Worm (Caenorhabditis elegans) whole organism, L3 larva: ENCODE measurements around the gene srd-30.

Source experiments
- R02D3.7 ChIP-seq: fragments of 150-350 bp; optimal IDR thresholded peaks from 2 replicates; lab custom pipeline; 2014; ENCODE audit warnings: missing biosample characterization, missing genetic modification characterization
- ZK546.5 ChIP-seq: sonication (generic microtip); optimal IDR thresholded peaks from 2 replicates; lab custom pipeline; 2017; ENCODE audit warnings: missing biosample characterization, missing genetic modification characterization
- aly-2 ChIP-seq: fragments of 150-350 bp; optimal IDR thresholded peaks from 2 replicates; lab custom pipeline; 2014; ENCODE audit warnings: missing biosample characterization, missing genetic modification characterization
- ama-1 ChIP-seq: fragments of 150-350 bp; optimal IDR thresholded peaks from 2 replicates; lab custom pipeline; 2018
- ceh-82 ChIP-seq: fragments of 150-350 bp; optimal IDR thresholded peaks from 2 replicates; lab custom pipeline; 2014; ENCODE audit warnings: missing biosample characterization, missing genetic modification characterization
- ceh-9 ChIP-seq: sonication (generic microtip); optimal IDR thresholded peaks from 2 replicates; lab custom pipeline; 2018; ENCODE audit warnings: missing biosample characterization, missing genetic modification characterization
- daf-12 ChIP-seq: fragments of 150-350 bp; optimal IDR thresholded peaks from 2 replicates; lab custom pipeline; 2014; ENCODE audit warnings: missing biosample characterization, missing genetic modification reagents, missing genetic modification characterization
- egl-27 ChIP-seq: sonication (generic microtip); optimal IDR thresholded peaks from 4 replicates; lab custom pipeline; 2017; ENCODE audit warnings: missing biosample characterization, missing genetic modification reagents, missing genetic modification characterization
- egl-5 ChIP-seq: fragments of 150-350 bp; optimal IDR thresholded peaks from 2 replicates; lab custom pipeline; 2017; ENCODE audit warnings: missing biosample characterization, missing genetic modification reagents, missing genetic modification characterization, inconsistent platforms
- elt-2 ChIP-seq: sonication (generic microtip); optimal IDR thresholded peaks from 2 replicates; lab custom pipeline; 2016; ENCODE audit warnings: missing genetic modification reagents, mild to moderate bottlenecking, missing genetic modification characterization, missing compliant biosample characterization
- elt-3 ChIP-seq, 3 experiments: fragments of 150-350 bp in 1 of 3; sonication (generic microtip) in 2 of 3; optimal IDR thresholded peaks; 2 replicates in 2 of 3; 4 replicates in 1 of 3; lab custom pipeline; 2014 to 2017; ENCODE audit warnings: missing biosample characterization in 3 of 3, missing genetic modification characterization in 3 of 3
- eor-1 ChIP-seq, 2 experiments: fragments of 150-350 bp; optimal IDR thresholded peaks; 2 replicates each; lab custom pipeline; 2014 to 2018; ENCODE audit warnings: missing biosample characterization in 2 of 2, missing genetic modification characterization in 2 of 2
- fkh-10 ChIP-seq: sonication (generic microtip); optimal IDR thresholded peaks from 2 replicates; lab custom pipeline; 2017; ENCODE audit warnings: missing biosample characterization, missing genetic modification reagents, missing genetic modification characterization
- fkh-2 ChIP-seq: fragments of 150-350 bp; optimal IDR thresholded peaks from 2 replicates; lab custom pipeline; 2014; ENCODE audit warnings: missing biosample characterization, missing genetic modification reagents, missing genetic modification characterization
- fos-1 ChIP-seq: fragments of 150-350 bp; optimal IDR thresholded peaks from 2 replicates; lab custom pipeline; 2014; ENCODE audit warnings: missing biosample characterization, missing genetic modification characterization
- hmg-11 ChIP-seq: sonication (generic microtip); optimal IDR thresholded peaks from 2 replicates; lab custom pipeline; 2016; ENCODE audit warnings: missing genetic modification characterization, missing compliant biosample characterization
- jun-1 ChIP-seq: fragments of 150-350 bp; optimal IDR thresholded peaks from 2 replicates; lab custom pipeline; 2014; ENCODE audit warnings: missing biosample characterization, missing genetic modification reagents, missing genetic modification characterization
- lin-39 ChIP-seq: fragments of 150-350 bp; optimal IDR thresholded peaks from 2 replicates; lab custom pipeline; 2018; ENCODE audit warnings: missing biosample characterization, missing genetic modification reagents, missing genetic modification characterization
- lsy-12 ChIP-seq: sonication (generic microtip); optimal IDR thresholded peaks from 2 replicates; lab custom pipeline; 2016; ENCODE audit warnings: mild to moderate bottlenecking, missing genetic modification characterization, missing compliant biosample characterization
- mdl-1 ChIP-seq: fragments of 150-350 bp; optimal IDR thresholded peaks from 2 replicates; lab custom pipeline; 2014; ENCODE audit warnings: missing biosample characterization, missing genetic modification characterization
- mml-1 ChIP-seq: fragments of 150-350 bp; sonication (generic microtip); optimal IDR thresholded peaks from 3 replicates; lab custom pipeline; 2014; ENCODE audit warnings: missing biosample characterization, missing genetic modification characterization
- nfya-1 ChIP-seq: sonication (generic microtip); optimal IDR thresholded peaks from 2 replicates; lab custom pipeline; 2017; ENCODE audit warnings: missing genetic modification characterization, mild to moderate bottlenecking, missing compliant biosample characterization, antibody characterized with exemption, moderate library complexity; ENCODE audit not compliant: insufficient read depth
- nhr-11 ChIP-seq: fragments of 150-350 bp; optimal IDR thresholded peaks from 2 replicates; lab custom pipeline; 2014; ENCODE audit warnings: missing biosample characterization, missing genetic modification characterization
- nhr-28 ChIP-seq: fragments of 150-350 bp; optimal IDR thresholded peaks from 2 replicates; lab custom pipeline; 2014; ENCODE audit warnings: missing biosample characterization, missing genetic modification characterization
- nhr-43 ChIP-seq: sonication (generic microtip); optimal IDR thresholded peaks from 2 replicates; lab custom pipeline; 2016; ENCODE audit warnings: mild to moderate bottlenecking, missing genetic modification characterization, missing compliant biosample characterization; ENCODE audit not compliant: poor library complexity, severe bottlenecking
- nhr-76 ChIP-seq: fragments of 150-350 bp; sonication (generic microtip); optimal IDR thresholded peaks from 5 replicates; lab custom pipeline; 2014; ENCODE audit warnings: missing biosample characterization, missing genetic modification characterization
- nhr-77 ChIP-seq: fragments of 150-350 bp; optimal IDR thresholded peaks from 2 replicates; lab custom pipeline; 2014; ENCODE audit warnings: missing biosample characterization, missing genetic modification characterization
- pha-4 ChIP-seq: fragments of 150-350 bp; optimal IDR thresholded peaks from 2 replicates; lab custom pipeline; 2014; ENCODE audit warnings: missing biosample characterization, missing genetic modification reagents, missing genetic modification characterization
- pqm-1 ChIP-seq: fragments of 150-350 bp; optimal IDR thresholded peaks from 2 replicates; lab custom pipeline; 2017; ENCODE audit warnings: missing biosample characterization, missing genetic modification characterization, inconsistent platforms
- sea-2 ChIP-seq: fragments of 150-350 bp; sonication (generic microtip); optimal IDR thresholded peaks from 4 replicates; lab custom pipeline; 2014; ENCODE audit warnings: missing biosample characterization, missing genetic modification reagents, missing genetic modification characterization
- skn-1 ChIP-seq: fragments of 150-350 bp; optimal IDR thresholded peaks from 2 replicates; lab custom pipeline; 2014; ENCODE audit warnings: missing biosample characterization, missing genetic modification characterization
- snpc-4 ChIP-seq: fragments of 150-350 bp; optimal IDR thresholded peaks from 2 replicates; lab custom pipeline; 2014; ENCODE audit warnings: missing biosample characterization, missing genetic modification characterization
- tbx-2 ChIP-seq: sonication (generic microtip); optimal IDR thresholded peaks from 2 replicates; lab custom pipeline; 2016; ENCODE audit warnings: mild to moderate bottlenecking, missing genetic modification characterization, missing compliant biosample characterization
- unc-39 ChIP-seq: sonication (generic microtip); optimal IDR thresholded peaks from 4 replicates; lab custom pipeline; 2017; ENCODE audit warnings: missing biosample characterization, missing genetic modification characterization
- unc-62 ChIP-seq: fragments of 150-350 bp; sonication (generic microtip); optimal IDR thresholded peaks from 4 replicates; lab custom pipeline; 2014; ENCODE audit warnings: missing biosample characterization, missing genetic modification reagents, missing genetic modification characterization
- zag-1 ChIP-seq: fragments of 150-350 bp; optimal IDR thresholded peaks from 2 replicates; lab custom pipeline; 2014; ENCODE audit warnings: missing biosample characterization, missing genetic modification characterization
- ztf-11 ChIP-seq: fragments of 150-350 bp; optimal IDR thresholded peaks from 2 replicates; lab custom pipeline; 2014; ENCODE audit warnings: missing biosample characterization, missing genetic modification characterization
- ztf-4 ChIP-seq: fragments of 150-350 bp; optimal IDR thresholded peaks from 2 replicates; lab custom pipeline; 2014; ENCODE audit warnings: missing biosample characterization, missing genetic modification characterization

Gene srd-30

DNA sequence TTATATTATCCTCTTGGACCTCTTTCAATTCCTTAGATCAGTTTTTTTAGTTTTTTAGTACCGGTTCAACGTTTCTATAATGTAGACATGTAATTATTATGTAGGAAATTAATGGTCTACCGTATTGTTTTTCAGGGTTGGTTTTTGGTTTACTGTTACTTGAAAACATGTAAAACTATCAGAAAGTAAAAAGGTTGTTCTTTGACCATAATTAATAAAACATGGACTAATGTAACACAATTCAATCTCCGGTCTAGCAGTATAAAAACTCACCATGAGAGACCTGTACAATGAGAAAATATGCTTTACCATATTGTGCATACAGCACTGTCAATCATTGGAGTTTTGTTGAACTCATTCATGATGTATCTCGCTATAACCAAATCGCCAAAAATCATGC is 5.9 kb downstream of the srd-30 start, which contains the start of gene srd-29:
Gene srd-29 (plus strand): TSS at position 301 of the 400 bp plus-strand sequence.
- TF ChIP-seq nfya-1 (tag; lab: Kevin White, UChicago) (no peak), snpc-4 (no peak), ceh-9 (no peak), eor-1 (tag; optimal IDR thresholded peaks at IDR 0.05; lab: Kevin White, UChicago) (no peak)

DNA sequence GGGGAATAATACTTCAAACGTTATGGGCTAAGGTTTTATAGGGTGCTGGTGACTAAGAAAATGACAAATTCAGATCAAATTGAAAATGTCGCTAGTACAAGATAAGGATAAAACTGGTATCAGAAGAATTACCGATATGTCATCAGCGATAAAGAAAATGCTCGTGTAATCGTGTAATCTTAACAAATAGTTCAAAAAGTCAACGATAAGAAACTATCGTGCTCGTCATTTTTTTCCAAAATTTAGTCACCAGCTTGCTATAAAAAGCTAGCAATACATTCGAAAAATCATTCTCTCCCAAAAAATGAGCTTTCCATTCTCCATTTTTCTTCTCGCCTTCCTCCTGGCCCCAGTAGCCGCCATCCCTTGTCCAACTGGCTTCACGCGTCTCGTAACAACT is 8.2 kb downstream of the srd-30 start, which contains the start of gene clec-45:
Gene clec-45 (plus strand): TSS at position 301 of the 400 bp plus-strand sequence.
- TF ChIP-seq unc-62 (GFP tag; lab: Kevin White, UChicago): no peak
- TF ChIP-seq skn-1 (tag; lab: Kevin White, UChicago): no peak
- no peak for TF ChIP-seq lsy-12 (tag; lab: Kevin White, UChicago)
- no peak for TF ChIP-seq ceh-82 (tag; lab: Kevin White, UChicago)
- TF ChIP-seq egl-5 (tag; lab: Kevin White, UChicago): no peak
- no peak for TF ChIP-seq pqm-1 (tag; lab: Kevin White, UChicago)
- TF ChIP-seq zag-1 (tag; lab: Kevin White, UChicago): no peak
- TF ChIP-seq nhr-28: no peak
- TF ChIP-seq aly-2 (tag; lab: Kevin White, UChicago): no peak
- TF ChIP-seq fkh-2 (tag; lab: Kevin White, UChicago): no peak
- no peak for TF ChIP-seq fos-1 (tag; lab: Kevin White, UChicago)
- TF ChIP-seq elt-2 (tag; lab: Kevin White, UChicago): no peak
- no peak for TF ChIP-seq nhr-77 (tag; lab: Kevin White, UChicago)
- no peak for TF ChIP-seq mdl-1
- no peak for TF ChIP-seq R02D3.7

DNA sequence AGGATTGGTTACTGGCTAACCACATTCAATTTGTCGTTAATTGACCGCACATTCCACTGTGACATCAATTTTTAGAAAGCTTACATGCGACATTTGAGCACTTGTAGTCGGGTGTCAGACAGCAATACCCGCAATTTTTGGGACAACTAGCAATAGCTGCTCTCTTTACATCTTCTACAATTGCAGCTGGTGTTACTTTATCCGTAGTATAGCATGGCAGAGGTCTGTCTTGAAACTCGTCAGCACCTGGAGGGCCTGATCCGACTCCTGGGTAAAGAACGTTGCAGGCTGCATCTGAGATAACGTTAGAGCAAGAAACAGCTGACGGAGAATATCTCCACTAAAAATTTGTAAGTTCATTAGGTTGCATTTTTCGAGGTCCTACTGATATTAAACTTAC is 9.8 kb downstream of the srd-30 start:
- TF ChIP-seq ama-1 (lab: Kevin White, UChicago): no peak
- TF ChIP-seq unc-39 (tag; lab: Kevin White, UChicago): no peak
- TF ChIP-seq unc-62 (GFP tag; lab: Kevin White, UChicago): no peak
- TF ChIP-seq nfya-1 (tag; lab: Kevin White, UChicago): no peak
- TF ChIP-seq nhr-77 (tag; lab: Kevin White, UChicago): no peak
- TF ChIP-seq jun-1 (tag; lab: Kevin White, UChicago): no peak
- TF ChIP-seq pha-4 (tag; lab: Kevin White, UChicago): no peak
- TF ChIP-seq, all 47 proteins: peak for 0

DNA sequence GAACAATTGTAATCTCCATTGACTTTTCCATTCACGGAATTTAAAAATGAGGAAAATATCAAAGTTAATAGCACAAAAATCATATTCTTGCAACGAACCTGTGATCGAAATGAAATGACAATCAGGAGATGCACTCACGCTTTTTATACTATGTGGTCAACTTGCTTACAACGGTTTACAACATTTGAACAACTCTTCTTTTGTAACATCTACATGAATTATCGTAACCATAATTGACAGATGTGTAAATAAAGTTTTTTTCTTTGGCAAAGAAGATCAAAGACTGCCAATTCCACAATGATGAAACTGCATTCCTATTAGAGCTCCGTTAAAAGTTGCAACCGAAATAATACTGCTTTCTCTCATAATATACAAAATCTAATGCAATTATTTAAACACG is 10.2 kb downstream of the srd-30 start, which contains the start of gene F07C4.10:
Gene F07C4.10 (minus strand): TSS at position 101 of the 400 bp plus-strand sequence.
- TF ChIP-seq sea-2: no peak
- no peak for TF ChIP-seq zag-1 (tag; lab: Kevin White, UChicago)
- no peak for TF ChIP-seq nhr-43
- no peak for TF ChIP-seq ZK546.5 (tag; lab: Kevin White, UChicago)
- no peak for TF ChIP-seq mml-1 (tag; lab: Kevin White, UChicago)
- TF ChIP-seq unc-39 (tag; lab: Kevin White, UChicago): no peak
- no peak for TF ChIP-seq aly-2 (tag; lab: Kevin White, UChicago)
- no peak for TF ChIP-seq R02D3.7
- TF ChIP-seq tbx-2 (tag; lab: Kevin White, UChicago): no peak
- TF ChIP-seq ztf-11: no peak
- TF ChIP-seq daf-12: no peak
- TF ChIP-seq pqm-1 (tag; lab: Kevin White, UChicago): no peak
- no peak for TF ChIP-seq ceh-82 (tag; lab: Kevin White, UChicago)
- TF ChIP-seq elt-3 (tag; optimal IDR thresholded peaks at IDR 0.05; lab: Kevin White, UChicago): no peak
- no peak for TF ChIP-seq ztf-4 (tag; lab: Kevin White, UChicago)
- TF ChIP-seq lin-39 (tag; lab: Kevin White, UChicago): no peak

DNA sequence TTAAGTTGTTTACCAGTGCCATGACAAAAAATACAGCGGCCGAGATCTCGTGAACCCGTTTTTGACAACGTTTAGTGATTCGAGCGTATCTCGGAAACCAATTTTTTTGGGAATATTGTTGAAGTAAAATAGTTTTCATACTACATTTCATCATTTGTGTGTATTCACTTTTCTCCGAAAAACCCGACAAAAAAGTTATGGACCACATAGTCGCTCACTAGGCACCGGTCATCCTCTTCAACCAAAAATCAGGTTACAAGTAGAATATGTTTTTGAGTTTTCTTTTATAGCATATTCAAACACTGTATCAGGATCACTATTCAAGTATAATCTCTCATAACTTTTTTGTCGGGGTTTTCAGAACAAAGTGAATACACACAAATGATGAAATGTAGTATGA is 12.1 kb downstream of the srd-30 start:
- TF ChIP-seq pha-4 (tag; lab: Kevin White, UChicago) (no peak), daf-12 (no peak), lin-39 (tag; lab: Kevin White, UChicago) (no peak), egl-27 (no peak), ama-1 (lab: Kevin White, UChicago) (no peak), nhr-76 (tag; lab: Kevin White, UChicago) (no peak), ztf-4 (tag; lab: Kevin White, UChicago) (no peak), snpc-4 (no peak), lsy-12 (tag; lab: Kevin White, UChicago) (no peak), hmg-11 (tag; lab: Kevin White, UChicago) (no peak), aly-2 (tag; lab: Kevin White, UChicago) (no peak), nhr-11 (no peak), fkh-10 (GFP tag; lab: Kevin White, UChicago) (no peak), zag-1 (tag; lab: Kevin White, UChicago) (no peak), pqm-1 (tag; lab: Kevin White, UChicago) (no peak), eor-1 (tag; optimal IDR thresholded peaks at IDR 0.05; lab: Kevin White, UChicago) (no peak)
